Worm (Caenorhabditis elegans) whole organism, L4 larva: Measurements from ENCODE around the gene Y50E8A.11.

ENCODE experiments used
- D1046.2 ChIP-seq: fragments of 200-800 bp; sonication (Bioruptor generic); IDR thresholded peaks from 2 replicates; pipeline ENCODE4 v1.3.6; 2022; ENCODE audit warnings: missing genetic modification characterization, missing compliant biosample characterization
- F10B5.3 ChIP-seq: sonication (generic microtip); optimal IDR thresholded peaks from 2 replicates; lab custom pipeline; 2016; ENCODE audit warnings: mild to moderate bottlenecking, missing genetic modification characterization, missing compliant biosample characterization
- F44E2.7 ChIP-seq: fragments of 200-800 bp; sonication (Bioruptor generic); IDR thresholded peaks from 2 replicates; pipeline ENCODE4 v2.1.2; 2022; ENCODE audit warnings: missing genetic modification characterization, missing compliant biosample characterization
- R02D3.7 ChIP-seq: fragments of 150-350 bp; sonication (generic microtip); optimal IDR thresholded peaks from 3 replicates; lab custom pipeline; 2014; ENCODE audit warnings: missing biosample characterization, missing genetic modification characterization
- Y75B8A.6 ChIP-seq: fragments of 200-800 bp; sonication (Bioruptor generic); IDR thresholded peaks from 2 replicates; pipeline ENCODE4 v1.3.6; 2022; ENCODE audit warnings: missing genetic modification reagents, missing genetic modification characterization, missing compliant biosample characterization
- ZK546.5 ChIP-seq, 2 experiments: sonication (generic microtip); optimal IDR thresholded peaks; 2 replicates each; lab custom pipeline; 2017; ENCODE audit warnings: missing biosample characterization in 2 of 2, missing genetic modification characterization in 2 of 2
- aly-2 ChIP-seq: sonication (generic microtip); optimal IDR thresholded peaks from 2 replicates; lab custom pipeline; 2018; ENCODE audit warnings: missing biosample characterization, missing genetic modification characterization
- ama-1 ChIP-seq: fragments of 150-350 bp; optimal IDR thresholded peaks from 2 replicates; lab custom pipeline; 2014; ENCODE audit warnings: inconsistent platforms, mixed read lengths
- ceh-20 ChIP-seq: fragments of 200-800 bp; sonication (Bioruptor generic); IDR thresholded peaks from 2 replicates; pipeline ENCODE4 v1.3.6; 2022; ENCODE audit warnings: missing genetic modification reagents, missing genetic modification characterization, missing compliant biosample characterization
- ceh-28 ChIP-seq: fragments of 150-350 bp; optimal IDR thresholded peaks from 2 replicates; lab custom pipeline; 2014; ENCODE audit warnings: missing biosample characterization, missing genetic modification reagents, missing genetic modification characterization
- ceh-44 ChIP-seq: fragments of 200-800 bp; sonication (Bioruptor generic); IDR thresholded peaks from 2 replicates; pipeline ENCODE4 v1.3.6; 2022; ENCODE audit warnings: missing genetic modification reagents, missing genetic modification characterization, missing compliant biosample characterization
- ceh-62 ChIP-seq: sonication (generic microtip); optimal IDR thresholded peaks from 2 replicates; lab custom pipeline; 2017; ENCODE audit warnings: missing biosample characterization, missing genetic modification characterization
- ceh-82 ChIP-seq: sonication (generic microtip); optimal IDR thresholded peaks from 2 replicates; lab custom pipeline; 2017; ENCODE audit warnings: missing biosample characterization, missing genetic modification characterization
- ces-1 ChIP-seq: fragments of 150-350 bp; sonication (generic microtip); optimal IDR thresholded peaks from 4 replicates; lab custom pipeline; 2014; ENCODE audit warnings: missing biosample characterization, missing genetic modification reagents, missing genetic modification characterization
- daf-12 ChIP-seq: fragments of 150-350 bp; optimal IDR thresholded peaks from 2 replicates; lab custom pipeline; 2014; ENCODE audit warnings: missing biosample characterization, missing genetic modification reagents, missing genetic modification characterization
- daf-19 ChIP-seq: fragments of 200-800 bp; sonication (Bioruptor generic); conservative IDR thresholded peaks from 2 replicates; pipeline ENCODE4 v1.3.6; 2022; ENCODE audit warnings: missing genetic modification characterization, missing compliant biosample characterization
- daf-8 ChIP-seq: fragments of 200-800 bp; sonication (Bioruptor generic); IDR thresholded peaks from 2 replicates; pipeline ENCODE4 v1.3.6; 2022; ENCODE audit warnings: missing genetic modification characterization, missing compliant biosample characterization
- dmd-6 ChIP-seq: fragments of 200-800 bp; sonication (Bioruptor generic); IDR thresholded peaks from 2 replicates; pipeline ENCODE4 v1.3.6; 2022; ENCODE audit warnings: missing genetic modification reagents, missing genetic modification characterization, missing compliant biosample characterization
- dmd-8 ChIP-seq: fragments of 200-800 bp; sonication (Bioruptor generic); IDR thresholded peaks from 2 replicates; pipeline ENCODE4 v1.3.6; 2022; ENCODE audit warnings: missing genetic modification characterization, missing compliant biosample characterization
- dmd-9 ChIP-seq: fragments of 200-800 bp; sonication (Bioruptor generic); IDR thresholded peaks from 2 replicates; pipeline ENCODE4 v1.3.6; 2022; ENCODE audit warnings: missing genetic modification reagents, missing genetic modification characterization, missing compliant biosample characterization
- dpl-1 ChIP-seq: fragments of 150-350 bp; optimal IDR thresholded peaks from 2 replicates; lab custom pipeline; 2014; ENCODE audit warnings: missing biosample characterization, missing genetic modification reagents, missing genetic modification characterization
- duxl-1 ChIP-seq: sonication (generic microtip); optimal IDR thresholded peaks from 2 replicates; lab custom pipeline; 2016; ENCODE audit warnings: mild to moderate bottlenecking, missing genetic modification characterization, moderate library complexity, missing compliant biosample characterization; ENCODE audit not compliant: poor library complexity
- dve-1 ChIP-seq: sonication (generic microtip); optimal IDR thresholded peaks from 2 replicates; lab custom pipeline; 2017; ENCODE audit warnings: antibody characterized with exemption, mild to moderate bottlenecking, missing genetic modification characterization, missing compliant biosample characterization; ENCODE audit not compliant: insufficient read depth
- fkh-10 ChIP-seq: fragments of 150-350 bp; optimal IDR thresholded peaks from 2 replicates; lab custom pipeline; 2014; ENCODE audit warnings: missing biosample characterization, missing genetic modification reagents, missing genetic modification characterization
- fos-1 ChIP-seq: fragments of 150-350 bp; optimal IDR thresholded peaks from 2 replicates; lab custom pipeline; 2014; ENCODE audit warnings: missing biosample characterization, missing genetic modification characterization
- hlh-30 ChIP-seq: sonication (generic microtip); optimal IDR thresholded peaks from 2 replicates; lab custom pipeline; 2017; ENCODE audit warnings: antibody characterized with exemption, mild to moderate bottlenecking, missing genetic modification characterization, missing compliant biosample characterization; ENCODE audit not compliant: insufficient read depth
- hmg-1.1 ChIP-seq: fragments of 200-800 bp; sonication (Bioruptor generic); IDR thresholded peaks from 2 replicates; pipeline ENCODE4 v1.3.6; 2022; ENCODE audit warnings: missing genetic modification reagents, missing genetic modification characterization, missing compliant biosample characterization
- lin-39 ChIP-seq: fragments of 150-350 bp; optimal IDR thresholded peaks from 2 replicates; lab custom pipeline; 2014; ENCODE audit warnings: missing biosample characterization, missing genetic modification reagents, missing genetic modification characterization
- lir-3 ChIP-seq: sonication (generic microtip); optimal IDR thresholded peaks from 2 replicates; lab custom pipeline; 2016; ENCODE audit warnings: mild to moderate bottlenecking, missing genetic modification characterization, missing compliant biosample characterization
- lsy-2 ChIP-seq, 2 experiments: fragments of 150-350 bp in 1 of 2; sonication (generic microtip) in 1 of 2; optimal IDR thresholded peaks; 2 replicates each; lab custom pipeline; 2014 to 2017; ENCODE audit warnings: missing biosample characterization in 2 of 2, missing genetic modification characterization in 2 of 2
- mdl-1 ChIP-seq, 2 experiments: fragments of 150-350 bp in 1 of 2; sonication (generic microtip) in 1 of 2; optimal IDR thresholded peaks; 2 replicates each; lab custom pipeline; 2014 to 2017; ENCODE audit warnings: missing biosample characterization in 2 of 2, missing genetic modification characterization in 2 of 2
- mdt-29 ChIP-seq: fragments of 200-800 bp; sonication (Bioruptor generic); IDR thresholded peaks from 2 replicates; pipeline ENCODE4 v1.3.6; 2022; ENCODE audit warnings: missing genetic modification reagents, missing genetic modification characterization, missing compliant biosample characterization
- mes-2 ChIP-seq: sonication (generic microtip); optimal IDR thresholded peaks from 2 replicates; lab custom pipeline; 2016; ENCODE audit warnings: missing genotype, mild to moderate bottlenecking, missing genetic modification characterization, missing compliant biosample characterization; ENCODE audit not compliant: poor library complexity, severe bottlenecking
- nhr-11 ChIP-seq: fragments of 150-350 bp; optimal IDR thresholded peaks from 2 replicates; lab custom pipeline; 2014; ENCODE audit warnings: missing biosample characterization, missing genetic modification characterization
- nhr-237 ChIP-seq: sonication (generic microtip); optimal IDR thresholded peaks from 2 replicates; lab custom pipeline; 2017; ENCODE audit warnings: missing biosample characterization, missing genetic modification characterization
- nhr-28 ChIP-seq: fragments of 150-350 bp; optimal IDR thresholded peaks from 2 replicates; lab custom pipeline; 2014; ENCODE audit warnings: missing biosample characterization, missing genetic modification characterization
- nhr-6 ChIP-seq: fragments of 150-350 bp; optimal IDR thresholded peaks from 2 replicates; lab custom pipeline; 2014; ENCODE audit warnings: missing biosample characterization, missing genetic modification characterization
- nhr-77 ChIP-seq: fragments of 150-350 bp; optimal IDR thresholded peaks from 2 replicates; lab custom pipeline; 2014; ENCODE audit warnings: missing biosample characterization, missing genetic modification characterization
- pha-4 ChIP-seq, 2 experiments: fragments of 150-350 bp in 1 of 2; fragments of 200-800 bp in 1 of 2; sonication (Bioruptor generic) in 1 of 2; IDR thresholded peaks in 1 of 2; optimal IDR thresholded peaks in 1 of 2; 2 replicates each; pipeline versions ENCODE4 v1.3.6 to Lab custom; 2014 to 2022; ENCODE audit warnings: missing genetic modification characterization in 2 of 2, missing genetic modification reagents in 2 of 2, missing biosample characterization in 1 of 2, missing compliant biosample characterization in 1 of 2
- rbr-2 ChIP-seq: sonication (generic microtip); optimal IDR thresholded peaks from 2 replicates; lab custom pipeline; 2016; ENCODE audit warnings: missing genotype, missing genetic modification characterization, missing compliant biosample characterization
- set-16 ChIP-seq: fragments of 200-800 bp; sonication (Bioruptor generic); IDR thresholded peaks from 2 replicates; pipeline ENCODE4 v1.3.6; 2022; ENCODE audit warnings: missing genetic modification reagents, missing genetic modification characterization, missing compliant biosample characterization
- snpc-4 ChIP-seq: fragments of 150-350 bp; optimal IDR thresholded peaks from 2 replicates; lab custom pipeline; 2014; ENCODE audit warnings: missing biosample characterization, missing genetic modification characterization
- tag-97 ChIP-seq: fragments of 200-800 bp; sonication (Bioruptor generic); IDR thresholded peaks from 2 replicates; pipeline ENCODE4 v1.3.6; 2022; ENCODE audit warnings: missing genetic modification characterization, missing compliant biosample characterization
- tra-1 ChIP-seq: fragments of 200-800 bp; sonication (Bioruptor generic); IDR thresholded peaks from 2 replicates; pipeline ENCODE4 v1.3.6; 2022; ENCODE audit warnings: missing genetic modification reagents, missing genetic modification characterization, missing compliant biosample characterization
- vab-7 ChIP-seq: fragments of 200-800 bp; sonication (Bioruptor generic); IDR thresholded peaks from 2 replicates; pipeline ENCODE4 v1.3.6; 2022; ENCODE audit warnings: missing genetic modification reagents, missing genetic modification characterization, missing compliant biosample characterization
- zfp-3 ChIP-seq: fragments of 200-800 bp; sonication (Bioruptor generic); conservative IDR thresholded peaks from 2 replicates; pipeline ENCODE4 v1.3.6; 2022; ENCODE audit warnings: missing genetic modification reagents, missing genetic modification characterization, missing compliant biosample characterization
- zip-11 ChIP-seq: fragments of 200-800 bp; sonication (Bioruptor generic); IDR thresholded peaks from 2 replicates; pipeline ENCODE4 v1.3.6; 2022; ENCODE audit warnings: missing genetic modification characterization, missing compliant biosample characterization
- zip-2 ChIP-seq: fragments of 150-350 bp; optimal IDR thresholded peaks from 2 replicates; lab custom pipeline; 2014; ENCODE audit warnings: missing biosample characterization, missing genetic modification characterization
- ztf-11 ChIP-seq: fragments of 150-350 bp; optimal IDR thresholded peaks from 2 replicates; lab custom pipeline; 2014; ENCODE audit warnings: missing biosample characterization, missing genetic modification characterization
- ztf-7 ChIP-seq: fragments of 150-350 bp; optimal IDR thresholded peaks from 2 replicates; lab custom pipeline; 2014; ENCODE audit warnings: missing biosample characterization, missing genetic modification characterization

Y50E8A.11 gene

DNA sequence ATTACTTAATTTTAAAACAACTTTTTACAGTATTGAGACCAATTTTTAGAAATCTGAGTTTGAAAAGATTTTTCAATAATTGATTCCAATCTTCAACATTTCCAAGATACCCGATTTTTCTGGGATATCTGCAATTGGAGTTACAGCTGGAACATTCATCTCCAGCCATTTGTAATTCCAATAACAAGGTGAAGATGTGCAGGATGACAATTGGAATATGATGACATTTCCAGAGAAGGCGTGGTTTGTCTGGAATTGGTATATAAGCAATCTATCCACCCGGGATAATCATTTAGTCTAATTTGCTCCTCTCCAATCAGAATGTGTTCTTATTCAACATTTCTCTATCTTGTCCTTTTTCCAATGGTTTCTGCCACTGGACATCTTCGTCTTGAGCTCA is at the start of gene Y50E8A.11:
Gene Y50E8A.11 (plus strand): TSS at position 301 of the 400 bp plus-strand sequence.
- TF ChIP-seq hmg-1.1 (no peak), ztf-11 (no peak), nhr-77 (no peak), ces-1 (GFP tag; lab: Kevin White, UChicago) (no peak), nhr-11 (no peak), duxl-1 (tag; lab: Kevin White, UChicago) (no peak), F44E2.7 (no peak), ceh-20 (GFP tag; lab: Robert Waterston, UW) (no peak), daf-8 (GFP tag; lab: Robert Waterston, UW) (no peak), rbr-2 (tag; lab: Kevin White, UChicago) (no peak), dve-1 (tag; lab: Kevin White, UChicago) (no peak), mdt-29 (GFP tag; lab: Robert Waterston, UW) (no peak), daf-12 (tag; lab: Kevin White, UChicago) (no peak), zfp-3 (no peak)

DNA sequence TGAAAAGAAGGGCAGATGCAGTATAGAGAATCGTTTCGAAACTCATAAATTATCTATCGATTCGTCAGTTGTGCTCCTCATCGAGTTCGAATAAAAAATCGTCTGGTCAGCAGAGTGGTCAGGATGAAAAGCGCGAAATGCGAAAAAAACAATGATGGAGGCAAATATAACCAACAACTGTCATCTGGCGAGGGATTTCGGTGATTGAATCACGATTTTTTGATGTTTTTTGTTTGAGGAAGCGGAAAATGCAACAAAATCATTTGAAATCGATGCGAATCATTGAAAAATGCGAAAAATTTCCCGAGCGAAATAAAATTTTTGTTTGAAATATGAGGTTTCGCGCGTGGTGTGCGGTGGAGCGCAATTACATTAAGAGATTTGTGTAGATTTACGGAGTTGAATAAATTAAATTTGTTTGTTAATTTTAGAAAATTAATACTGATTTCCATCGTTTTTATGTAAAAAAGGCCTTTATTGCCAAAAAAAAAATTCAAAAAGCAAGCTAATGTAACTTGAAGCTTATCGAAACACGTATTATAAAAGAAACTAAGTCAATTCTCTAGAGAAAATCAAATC is 47.0 kb upstream of the Y50E8A.11 start, which contains the start of gene unc-61:
Gene unc-61 (minus strand): TSS at position 51 of the 579 bp plus-strand sequence.
- no peak for TF ChIP-seq mdl-1 (tag; optimal IDR thresholded peaks at IDR 0.05; lab: Kevin White, UChicago)
- no peak for TF ChIP-seq daf-12 (tag; lab: Kevin White, UChicago)
- TF ChIP-seq ama-1 = no peak
- no peak for TF ChIP-seq F10B5.3 (tag; lab: Kevin White, UChicago)
- TF ChIP-seq aly-2 (tag; lab: Kevin White, UChicago) = no peak
- TF ChIP-seq nhr-28 (tag; lab: Kevin White, UChicago) = no peak
- no peak for TF ChIP-seq ceh-20 (GFP tag; lab: Robert Waterston, UW)
- TF ChIP-seq ceh-82 (tag; lab: Kevin White, UChicago) = no peak
- no peak for TF ChIP-seq D1046.2 (GFP tag; lab: Robert Waterston, UW)
- TF ChIP-seq duxl-1 (tag; lab: Kevin White, UChicago) = no peak
- TF ChIP-seq lir-3 (tag; lab: Kevin White, UChicago) = no peak
- no peak for TF ChIP-seq lin-39
- no peak for TF ChIP-seq lsy-2 (tag; optimal IDR thresholded peaks at IDR 0.05; lab: Kevin White, UChicago)
- no peak for TF ChIP-seq zip-11
- peak; percentile 35 for TF ChIP-seq mes-2 (tag; lab: Kevin White, UChicago)
- no peak for TF ChIP-seq ztf-7 (tag; lab: Kevin White, UChicago)
- peak; percentile 87 for TF ChIP-seq nhr-6 (tag; lab: Kevin White, UChicago)
- TF ChIP-seq tag-97 (GFP tag; lab: Robert Waterston, UW) = no peak
- TF ChIP-seq ceh-44 (GFP tag; lab: Robert Waterston, UW) = no peak
- TF ChIP-seq Y75B8A.6 (GFP tag; lab: Robert Waterston, UW) = no peak
- no peak for TF ChIP-seq vab-7 (GFP tag; lab: Robert Waterston, UW)
- TF ChIP-seq set-16 (GFP tag; lab: Robert Waterston, UW) = no peak
- no peak for TF ChIP-seq fos-1
- peak; percentile 27 for TF ChIP-seq ces-1 (GFP tag; lab: Kevin White, UChicago)
- no peak for TF ChIP-seq ceh-28 (tag; lab: Kevin White, UChicago)
- TF ChIP-seq dmd-9 = no peak
- TF ChIP-seq R02D3.7 (tag; lab: Kevin White, UChicago) = peak; percentile 52
- no peak for TF ChIP-seq zfp-3
- TF ChIP-seq ztf-11 = no peak
- TF ChIP-seq dmd-6 (GFP tag; lab: Robert Waterston, UW) = no peak
- peak; percentile 84 for TF ChIP-seq dpl-1
- no peak for TF ChIP-seq ZK546.5 (tag; optimal IDR thresholded peaks at IDR 0.05; lab: Kevin White, UChicago)
- TF ChIP-seq ceh-62 (tag; lab: Kevin White, UChicago) = no peak
- no peak for TF ChIP-seq pha-4 (GFP tag; IDR thresholded peaks at IDR 0.05; lab: Robert Waterston, UW)
- no peak for TF ChIP-seq pha-4 (tag; optimal IDR thresholded peaks at IDR 0.05; lab: Kevin White, UChicago)
- TF ChIP-seq hlh-30 (tag; lab: Kevin White, UChicago) = no peak
- no peak for TF ChIP-seq dmd-8 (GFP tag; lab: Robert Waterston, UW)
- no peak for TF ChIP-seq snpc-4 (tag; lab: Kevin White, UChicago)
- no peak for TF ChIP-seq nhr-237 (tag; lab: Kevin White, UChicago)
- TF ChIP-seq daf-19 (GFP tag; lab: Robert Waterston, UW) = no peak
- no peak for TF ChIP-seq fkh-10 (GFP tag; lab: Kevin White, UChicago)
- no peak for TF ChIP-seq tra-1 (GFP tag; lab: Robert Waterston, UW)
- TF ChIP-seq zip-2 (tag; lab: Kevin White, UChicago) = no peak
